Fruit fly (Drosophila melanogaster) whole organism, wandering third instar larva: Measurements from ENCODE around the gene GAA1.

Experiments
- Abd-B ChIP-seq: fragments of >200 bp; optimal IDR thresholded peaks from 2 replicates; lab custom pipeline; 2017; ENCODE audit warnings: missing biosample characterization, missing genetic modification characterization
- CG32264 ChIP-seq: fragments of 200-800 bp; sonication (Bioruptor generic); optimal IDR thresholded peaks from 2 replicates; lab custom pipeline; 2016; ENCODE audit warnings: missing biosample characterization, missing genetic modification characterization
- CrebA ChIP-seq: fragments of 200-800 bp; sonication (Bioruptor generic); optimal IDR thresholded peaks from 2 replicates; lab custom pipeline; 2016; ENCODE audit warnings: missing biosample characterization, mild to moderate bottlenecking, missing genetic modification characterization, borderline replicate concordance
- Dfd ChIP-seq: fragments of >200 bp; optimal IDR thresholded peaks from 2 replicates; lab custom pipeline; 2017; ENCODE audit warnings: missing biosample characterization, missing genetic modification characterization
- Dif ChIP-seq: fragments of 200-275, 200-300 bp; sonication (Bioruptor generic); optimal IDR thresholded peaks from 2 replicates; lab custom pipeline; 2018; ENCODE audit warnings: missing biosample characterization, missing genetic modification characterization; ENCODE audit not compliant: partially characterized antibody
- GATAd ChIP-seq: sonication (Bioruptor generic); optimal IDR thresholded peaks from 2 replicates; lab custom pipeline; 2016; ENCODE audit warnings: missing biosample characterization, missing genetic modification characterization
- HLH106 ChIP-seq: fragments of 200-800 bp; optimal IDR thresholded peaks from 3 replicates; lab custom pipeline; 2019; ENCODE audit warnings: missing biosample characterization, mild to moderate bottlenecking, missing genetic modification characterization, moderate library complexity
- Hnf4 ChIP-seq: fragments of 200-800 bp; sonication (Bioruptor generic); optimal IDR thresholded peaks from 2 replicates; lab custom pipeline; 2016; ENCODE audit warnings: missing biosample characterization, mild to moderate bottlenecking, missing genetic modification characterization
- Hr83 ChIP-seq: fragments of 200-300 bp; sonication (Bioruptor generic); optimal IDR thresholded peaks from 2 replicates; lab custom pipeline; 2016; ENCODE audit warnings: missing biosample characterization, mild to moderate bottlenecking, missing genetic modification characterization, moderate library complexity; ENCODE audit not compliant: poor library complexity, severe bottlenecking
- Jra ChIP-seq: sonication (Bioruptor generic); optimal IDR thresholded peaks from 2 replicates; lab custom pipeline; 2016; ENCODE audit warnings: missing biosample characterization, missing genetic modification characterization
- Mio ChIP-seq: sonication (Bioruptor generic); optimal IDR thresholded peaks from 2 replicates; lab custom pipeline; 2016; ENCODE audit warnings: missing biosample characterization, missing genetic modification characterization
- Myc ChIP-seq: fragments of >200 bp; optimal IDR thresholded peaks from 2 replicates; lab custom pipeline; 2017
- N ChIP-seq: fragments of >200 bp; optimal IDR thresholded peaks from 2 replicates; lab custom pipeline; 2018; ENCODE audit warnings: missing biosample characterization, missing external identifiers, missing genetic modification characterization
- OdsH ChIP-seq: fragments of 200-800 bp; sonication (Bioruptor generic); optimal IDR thresholded peaks from 2 replicates; lab custom pipeline; 2016; ENCODE audit warnings: missing biosample characterization, mild to moderate bottlenecking, missing genetic modification characterization
- Rel ChIP-seq, 2 experiments: fragments of 200-800 bp; sonication (Bioruptor generic) in 1 of 2; optimal IDR thresholded peaks; 2 replicates in 1 of 2; 3 replicates in 1 of 2; lab custom pipeline; 2016 to 2019; ENCODE audit warnings: mild to moderate bottlenecking in 2 of 2, missing biosample characterization in 2 of 2, missing genetic modification characterization in 2 of 2, moderate library complexity in 1 of 2
- Sp1 ChIP-seq: fragments of 200-800 bp; sonication (Bioruptor generic); optimal IDR thresholded peaks from 3 replicates; lab custom pipeline; 2019; ENCODE audit warnings: missing biosample characterization, mild to moderate bottlenecking, missing genetic modification characterization, moderate library complexity
- Vsx2 ChIP-seq: fragments of 200-300, 225-300 bp; sonication (Bioruptor generic); optimal IDR thresholded peaks from 2 replicates; lab custom pipeline; 2018; ENCODE audit warnings: missing biosample characterization, missing genetic modification characterization; ENCODE audit not compliant: partially characterized antibody
- br ChIP-seq: fragments of 200-800 bp; sonication (Bioruptor generic); optimal IDR thresholded peaks from 2 replicates; lab custom pipeline; 2016; ENCODE audit warnings: missing biosample characterization, missing genetic modification characterization
- brk ChIP-seq: fragments of 200-800 bp; sonication (Bioruptor generic); optimal IDR thresholded peaks from 2 replicates; lab custom pipeline; 2016; ENCODE audit warnings: missing biosample characterization, mild to moderate bottlenecking, missing genetic modification characterization
- dl ChIP-seq, 2 experiments: fragments of 175-275, 200-275 bp in 1 of 2; fragments of 200-275 bp in 1 of 2; sonication (Bioruptor generic); optimal IDR thresholded peaks; lab custom pipeline; 2018; ENCODE audit warnings: mild to moderate bottlenecking in 2 of 2, missing biosample characterization in 2 of 2, missing genetic modification characterization in 2 of 2, moderate library complexity in 2 of 2; ENCODE audit not compliant: partially characterized antibody in 2 of 2, insufficient read depth in 1 of 2
- dmrt93B ChIP-seq: fragments of 200-800 bp; sonication (Bioruptor generic); optimal IDR thresholded peaks from 2 replicates; lab custom pipeline; 2018; ENCODE audit warnings: missing biosample characterization, mild to moderate bottlenecking, missing genetic modification characterization
- dsf ChIP-seq: sonication (Bioruptor generic); optimal IDR thresholded peaks from 2 replicates; lab custom pipeline; 2016; ENCODE audit warnings: missing biosample characterization, missing genetic modification characterization, borderline replicate concordance
- ey ChIP-seq: fragments of 200-800 bp; sonication (Bioruptor generic); optimal IDR thresholded peaks from 2 replicates; lab custom pipeline; 2016; ENCODE audit warnings: missing biosample characterization, missing genetic modification characterization
- foxo ChIP-seq, 2 experiments: fragments of 200-800 bp; sonication (Bioruptor generic); optimal IDR thresholded peaks; 2 replicates in 1 of 2; 3 replicates in 1 of 2; lab custom pipeline; 2016 to 2017; ENCODE audit warnings: missing biosample characterization in 2 of 2, missing genetic modification characterization in 2 of 2
- fru ChIP-seq: fragments of 200-800 bp; sonication (Bioruptor generic); optimal IDR thresholded peaks from 3 replicates; lab custom pipeline; 2016; ENCODE audit warnings: missing biosample characterization, mild to moderate bottlenecking, missing genetic modification characterization
- h ChIP-seq: fragments of 200-800 bp; sonication (Bioruptor generic); optimal IDR thresholded peaks from 3 replicates; lab custom pipeline; 2016; ENCODE audit warnings: missing biosample characterization, mild to moderate bottlenecking, missing genetic modification characterization
- jim ChIP-seq: fragments of 175-275, 200-325 bp; sonication (Bioruptor generic); optimal IDR thresholded peaks from 2 replicates; lab custom pipeline; 2016; ENCODE audit warnings: missing biosample characterization, mild to moderate bottlenecking, missing genetic modification characterization
- lola ChIP-seq: fragments of >200 bp; optimal IDR thresholded peaks from 2 replicates; lab custom pipeline; 2017; ENCODE audit warnings: missing biosample characterization, missing genetic modification characterization
- pan ChIP-seq: fragments of >200 bp; optimal IDR thresholded peaks from 2 replicates; lab custom pipeline; 2017
- psq ChIP-seq: fragments of 200-800 bp; sonication (Bioruptor generic); optimal IDR thresholded peaks from 3 replicates; lab custom pipeline; 2017; ENCODE audit warnings: missing biosample characterization, mild to moderate bottlenecking, missing genetic modification characterization, moderate library complexity
- rgr ChIP-seq: fragments of 200-800 bp; sonication (Bioruptor generic); optimal IDR thresholded peaks from 3 replicates; lab custom pipeline; 2016; ENCODE audit warnings: missing biosample characterization, mild to moderate bottlenecking, missing genetic modification characterization
- sage ChIP-seq: fragments of 200-800 bp; sonication (Bioruptor generic); optimal IDR thresholded peaks from 2 replicates; lab custom pipeline; 2016; ENCODE audit warnings: missing biosample characterization, mild to moderate bottlenecking, missing genetic modification characterization
- sv ChIP-seq: fragments of 200-800 bp; sonication (Bioruptor generic); optimal IDR thresholded peaks from 3 replicates; lab custom pipeline; 2016; ENCODE audit warnings: missing biosample characterization, missing genetic modification characterization
- tai ChIP-seq: sonication (Bioruptor generic); optimal IDR thresholded peaks from 2 replicates; lab custom pipeline; 2016; ENCODE audit warnings: missing biosample characterization, missing genetic modification characterization
- usp ChIP-seq: fragments of >200 bp; optimal IDR thresholded peaks from 2 replicates; lab custom pipeline; 2017; ENCODE audit warnings: missing biosample characterization, missing genetic modification characterization
- woc ChIP-seq: sonication (Bioruptor generic); optimal IDR thresholded peaks from 2 replicates; lab custom pipeline; 2016; ENCODE audit warnings: missing biosample characterization, mild to moderate bottlenecking, missing genetic modification characterization

GAA1 gene

dm6 chrX:5899241-5900145 is 26.3 kb upstream of the GAA1 start:
- peak; percentile 39 for TF ChIP-seq Dfd (GFP tag; lab: Kevin White, UChicago)
- TF ChIP-seq dl (GFP tag; optimal IDR thresholded peaks at IDR 0.05; lab: Kevin White, UChicago; ENCODE audit: insufficient read depth in 1 of 2, partially characterized antibody in 2 of 2), result peak; percentile 51 to 70
- TF ChIP-seq dmrt93B (GFP tag; lab: Kevin White, UChicago), result no peak
- peak; percentile 2 for TF ChIP-seq Sp1
- peak; percentile 66 for TF ChIP-seq Dif (GFP tag; lab: Kevin White, UChicago)
- TF ChIP-seq tai (GFP tag; lab: Kevin White, UChicago), result peak; percentile 84
- peak; percentile 28 for TF ChIP-seq HLH106 (tag; lab: Kevin White, UChicago)
- no peak for TF ChIP-seq Rel (GFP tag; optimal IDR thresholded peaks at IDR 0.05; lab: Kevin White, UChicago)
- TF ChIP-seq Rel (tag; optimal IDR thresholded peaks at IDR 0.05; lab: Kevin White, UChicago), result peak; percentile 23
- peak in 1 of 2 experiments; percentile 1 for TF ChIP-seq foxo (GFP tag; optimal IDR thresholded peaks at IDR 0.05; lab: Kevin White, UChicago)
- peak; percentile 96 for TF ChIP-seq psq
- TF ChIP-seq br, result no peak
- no peak for TF ChIP-seq Vsx2 (GFP tag; lab: Kevin White, UChicago)
- peak; percentile 64 for TF ChIP-seq jim (GFP tag; lab: Kevin White, UChicago)

DNA sequence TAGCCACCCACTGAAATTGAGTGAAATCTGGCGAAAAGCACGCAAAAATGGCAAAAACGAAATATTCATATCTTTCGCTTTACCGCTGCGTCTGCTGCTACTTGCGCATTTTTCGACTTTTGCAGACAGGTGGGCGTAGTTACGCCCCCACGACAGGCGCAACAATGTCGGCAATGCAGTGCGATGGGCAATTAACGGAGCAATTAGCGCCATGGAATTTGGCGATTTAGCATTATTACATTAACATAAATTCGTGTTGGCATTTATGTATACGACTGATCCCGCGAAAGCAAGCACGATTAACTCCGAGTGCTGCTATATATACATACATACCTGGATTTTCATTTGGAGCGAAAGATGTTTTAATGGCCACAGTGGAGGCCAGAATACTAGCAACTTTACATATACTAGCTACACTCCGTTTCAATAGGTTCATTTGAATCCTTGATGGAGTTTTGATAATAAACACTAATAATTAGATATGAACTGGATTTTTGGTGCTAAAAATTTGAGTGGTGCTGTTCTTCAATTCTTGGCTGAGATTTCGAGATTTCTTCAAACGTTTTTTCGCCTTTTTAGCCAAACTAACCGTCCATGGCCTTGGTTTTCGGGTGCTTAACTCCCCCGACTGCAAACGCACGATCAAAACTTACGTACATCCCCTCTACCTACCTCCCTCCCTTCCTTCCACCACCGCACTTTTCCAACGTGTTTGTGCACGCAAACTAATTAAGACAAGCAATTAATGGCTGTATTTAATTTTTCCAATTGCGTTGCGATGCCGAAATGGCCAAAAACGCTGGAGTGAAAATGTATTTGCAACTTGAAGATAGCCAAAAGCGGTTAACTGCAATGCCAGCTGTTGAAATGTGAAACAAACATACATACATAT is 23.9 kb upstream of the GAA1 start:
- TF ChIP-seq lola (GFP tag; lab: Kevin White, UChicago) (no peak), Sp1 (peak; percentile 65), usp (no peak), fru (peak; percentile 33), Dif (GFP tag; lab: Kevin White, UChicago) (no peak), HLH106 (tag; lab: Kevin White, UChicago) (peak; percentile 38), GATAd (GFP tag; lab: Kevin White, UChicago) (no peak), h (peak; percentile 54), foxo (GFP tag; optimal IDR thresholded peaks at IDR 0.05; lab: Kevin White, UChicago) (peak in 1 of 2 experiments; percentile 34), pan (lab: Kevin White, UChicago) (no peak), Hnf4 (GFP tag; lab: Kevin White, UChicago) (peak; percentile 68), dsf (GFP tag; lab: Kevin White, UChicago) (no peak), Vsx2 (GFP tag; lab: Kevin White, UChicago) (no peak), sage (no peak), ey (GFP tag; lab: Kevin White, UChicago) (peak; percentile 30), OdsH (GFP tag; lab: Kevin White, UChicago) (peak; percentile 40), rgr (GFP tag; lab: Kevin White, UChicago) (peak; percentile 62), Hr83 (peak; percentile 5), woc (GFP tag; lab: Kevin White, UChicago) (peak; percentile 49), brk (no peak), dmrt93B (GFP tag; lab: Kevin White, UChicago) (peak; percentile 35), br (peak; percentile 61), psq (peak; percentile 46)

dm6 chrX:5895821-5896550 is 22.8 kb upstream of the GAA1 start:
- TF ChIP-seq tai (GFP tag; lab: Kevin White, UChicago) (peak; percentile 96), Jra (peak; percentile 93), psq (peak; percentile 92), dsf (GFP tag; lab: Kevin White, UChicago) (peak; percentile 78), Rel (GFP tag; optimal IDR thresholded peaks at IDR 0.05; lab: Kevin White, UChicago) (peak; percentile 48), Rel (tag; optimal IDR thresholded peaks at IDR 0.05; lab: Kevin White, UChicago) (peak; percentile 79), Vsx2 (GFP tag; lab: Kevin White, UChicago) (no peak), br (peak; percentile 97), jim (GFP tag; lab: Kevin White, UChicago) (peak; percentile 81), Abd-B (GFP tag; lab: Kevin White, UChicago) (no peak), dl (GFP tag; optimal IDR thresholded peaks at IDR 0.05; lab: Kevin White, UChicago; ENCODE audit: insufficient read depth in 1 of 2, partially characterized antibody in 2 of 2) (no peak), ey (GFP tag; lab: Kevin White, UChicago) (peak; percentile 97), Mio (GFP tag; lab: Kevin White, UChicago) (peak; percentile 84), brk (peak; percentile 87), CG32264 (GFP tag; lab: Kevin White, UChicago) (peak; percentile 91), pan (lab: Kevin White, UChicago) (no peak), CrebA (GFP tag; lab: Kevin White, UChicago) (peak; percentile 75), Hnf4 (GFP tag; lab: Kevin White, UChicago) (peak; percentile 98), lola (GFP tag; lab: Kevin White, UChicago) (no peak), foxo (GFP tag; optimal IDR thresholded peaks at IDR 0.05; lab: Kevin White, UChicago) (peak; percentile 76 to 95), N (GFP tag; lab: Kevin White, UChicago) (no peak), Myc (no peak), Dif (GFP tag; lab: Kevin White, UChicago) (no peak), sv (peak; percentile 81), Sp1 (peak; percentile 96), Dfd (GFP tag; lab: Kevin White, UChicago) (no peak)
